Worm (Caenorhabditis elegans) whole organism, early embryonic: ENCODE data around the gene txt-5.
A peak's percentile ranks its signal among the peaks of the same experiment; 100 is the strongest.

Source experiments
- B0310.2 ChIP-seq: sonication (generic microtip); optimal IDR thresholded peaks from 2 replicates; lab custom pipeline; 2016; ENCODE audit warnings: mild to moderate bottlenecking, missing genetic modification characterization, missing compliant biosample characterization
- F13C5.2 ChIP-seq: sonication (generic microtip); optimal IDR thresholded peaks from 2 replicates; lab custom pipeline; 2017; ENCODE audit warnings: mild to moderate bottlenecking, missing genetic modification characterization, inconsistent platforms, missing compliant biosample characterization
- aly-1 ChIP-seq: sonication (generic microtip); optimal IDR thresholded peaks from 2 replicates; lab custom pipeline; 2016; ENCODE audit warnings: missing genetic modification characterization, missing compliant biosample characterization
- ama-1 ChIP-seq: fragments of 150-350 bp; optimal IDR thresholded peaks from 2 replicates; lab custom pipeline; 2014
- ceh-13 ChIP-seq: fragments of 200-800 bp; sonication (Bioruptor generic); optimal IDR thresholded peaks from 2 replicates; lab custom pipeline; 2018; ENCODE audit warnings: mild to moderate bottlenecking, missing genetic modification characterization, missing compliant biosample characterization
- ceh-36 ChIP-seq: sonication (generic microtip); optimal IDR thresholded peaks from 2 replicates; lab custom pipeline; 2016; ENCODE audit warnings: missing genetic modification characterization, inconsistent platforms, missing compliant biosample characterization
- ets-7 ChIP-seq: sonication (generic microtip); optimal IDR thresholded peaks from 2 replicates; lab custom pipeline; 2016; ENCODE audit warnings: missing genotype, missing genetic modification characterization, missing compliant biosample characterization
- flt-1 ChIP-seq: fragments of 200-800 bp; sonication (Bioruptor generic); IDR thresholded peaks from 2 replicates; pipeline ENCODE4 v1.3.6; 2022; ENCODE audit warnings: missing genetic modification characterization, missing compliant biosample characterization
- hmbx-1 ChIP-seq: sonication (generic microtip); optimal IDR thresholded peaks from 2 replicates; lab custom pipeline; 2016; ENCODE audit warnings: mild to moderate bottlenecking, missing genetic modification characterization, missing compliant biosample characterization
- hmg-4 ChIP-seq: fragments of 200-800 bp; sonication (Bioruptor generic); optimal IDR thresholded peaks from 2 replicates; lab custom pipeline; 2018; ENCODE audit warnings: mild to moderate bottlenecking, missing genetic modification characterization, missing compliant biosample characterization
- hnd-1 ChIP-seq: sonication (generic microtip); optimal IDR thresholded peaks from 2 replicates; lab custom pipeline; 2016; ENCODE audit warnings: missing genetic modification characterization, missing compliant biosample characterization
- pes-1 ChIP-seq: fragments of 200-800 bp; sonication (Bioruptor generic); IDR thresholded peaks from 2 replicates; pipeline ENCODE4 v1.3.6; 2022; ENCODE audit warnings: missing genetic modification reagents, missing genetic modification characterization, missing compliant biosample characterization
- scrt-1 ChIP-seq: fragments of 200-800 bp; sonication (Bioruptor generic); IDR thresholded peaks from 2 replicates; pipeline ENCODE4 v1.3.6; 2022; ENCODE audit warnings: missing genetic modification characterization, missing compliant biosample characterization
- sea-1 ChIP-seq: fragments of 200-800 bp; sonication (Bioruptor generic); conservative IDR thresholded peaks from 2 replicates; pipeline ENCODE4 v1.3.6; 2022; ENCODE audit warnings: missing genetic modification characterization, missing compliant biosample characterization
- tbx-11 ChIP-seq: fragments of 200-800 bp; sonication (Bioruptor generic); IDR thresholded peaks from 2 replicates; pipeline ENCODE4 v1.3.6; 2022; ENCODE audit warnings: missing genetic modification characterization, missing compliant biosample characterization
- tbx-37 ChIP-seq: fragments of 200-800 bp; sonication (Bioruptor generic); conservative IDR thresholded peaks from 2 replicates; pipeline ENCODE4 v1.3.6; 2022; ENCODE audit warnings: missing genetic modification reagents, missing genetic modification characterization, missing compliant biosample characterization
- tra-4 ChIP-seq: sonication (generic microtip); optimal IDR thresholded peaks from 2 replicates; lab custom pipeline; 2017; ENCODE audit warnings: missing genetic modification characterization, missing compliant biosample characterization

txt-5 gene

ce11 chrV:7826917-7827316 is 10.0 kb downstream of the txt-5 start, which contains the start of gene mig-6:
mig-6 (plus strand) TSS chrV:7827217.
- TF ChIP-seq ets-7 (tag; lab: Kevin White, UChicago) (no peak), ama-1 (lab: Kevin White, UChicago) (no peak), hmbx-1 (no peak), B0310.2 (tag; lab: Kevin White, UChicago) (no peak)

DNA sequence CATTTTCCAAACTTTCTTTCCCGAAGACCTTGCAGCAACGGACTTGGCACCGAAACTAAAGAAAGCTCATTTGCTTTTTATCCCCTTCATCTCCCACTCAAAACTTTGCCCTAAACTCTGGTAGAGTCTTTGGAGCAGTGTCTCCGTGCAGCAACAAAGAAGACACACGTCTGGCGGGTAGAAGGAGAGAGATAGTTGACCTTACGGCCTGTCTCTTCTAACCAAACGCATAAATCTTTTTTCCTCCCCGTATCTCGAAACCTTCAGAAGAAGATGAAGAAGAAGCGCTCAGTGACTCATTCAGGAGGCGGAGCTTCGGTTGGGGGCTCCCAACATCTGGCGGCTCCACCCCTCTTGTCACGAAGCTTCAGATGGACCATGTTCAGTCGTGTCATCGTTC is 10.6 kb downstream of the txt-5 start:
- TF ChIP-seq B0310.2 (tag; lab: Kevin White, UChicago) = no peak
- TF ChIP-seq ets-7 (tag; lab: Kevin White, UChicago) = no peak
- no peak for TF ChIP-seq F13C5.2 (tag; lab: Kevin White, UChicago)
- no peak for TF ChIP-seq aly-1
- no peak for TF ChIP-seq hmbx-1
- no peak for TF ChIP-seq ceh-36 (tag; lab: Kevin White, UChicago)
- no peak for TF ChIP-seq flt-1 (GFP tag; lab: Robert Waterston, UW)
- TF ChIP-seq hmg-4 (GFP tag; lab: Kevin White, UChicago) = no peak

- no peak for TF ChIP-seq tbx-11
- TF ChIP-seq ama-1 (lab: Kevin White, UChicago) = no peak
- no peak for TF ChIP-seq ets-7 (tag; lab: Kevin White, UChicago)
- no peak for TF ChIP-seq tra-4
- no peak for TF ChIP-seq ceh-13 (GFP tag; lab: Kevin White, UChicago)
- no peak for TF ChIP-seq B0310.2 (tag; lab: Kevin White, UChicago)
- no peak for TF ChIP-seq pes-1 (GFP tag; lab: Robert Waterston, UW)
- no peak for TF ChIP-seq hmg-4 (GFP tag; lab: Kevin White, UChicago)
- no peak for TF ChIP-seq aly-1
Observed at ce11 chrV:7825836-7826235, 11.1 kb downstream of the txt-5 start.

- TF ChIP-seq ceh-36 (tag; lab: Kevin White, UChicago) (no peak), ets-7 (tag; lab: Kevin White, UChicago) (no peak), aly-1 (no peak), scrt-1 (no peak), tbx-37 (no peak), hmbx-1 (no peak), pes-1 (GFP tag; lab: Robert Waterston, UW) (no peak), B0310.2 (tag; lab: Kevin White, UChicago) (no peak), ama-1 (lab: Kevin White, UChicago) (no peak), hmg-4 (GFP tag; lab: Kevin White, UChicago) (no peak), ceh-13 (GFP tag; lab: Kevin White, UChicago) (no peak)
Observed at ce11 chrV:7824138-7824537, 12.8 kb downstream of the txt-5 start.

DNA sequence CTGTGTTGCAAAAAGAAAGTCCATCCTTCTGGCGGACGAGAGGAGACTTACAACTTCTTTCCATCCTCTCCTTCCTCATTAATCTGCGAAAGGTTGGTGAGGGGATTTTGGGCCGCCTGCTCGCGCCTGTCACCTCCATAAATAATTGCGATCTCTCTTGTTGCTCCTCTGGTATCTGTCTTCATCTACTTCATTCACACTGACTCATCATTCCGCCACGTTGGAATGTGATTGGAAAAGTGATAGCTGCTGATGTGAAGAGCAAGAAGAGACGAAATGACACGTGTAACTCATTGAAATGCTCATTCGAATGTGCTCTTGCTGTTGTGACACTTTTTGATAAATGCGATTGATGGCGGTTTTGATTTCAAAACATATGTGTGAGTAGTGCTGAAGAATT is 14.3 kb downstream of the txt-5 start:
- TF ChIP-seq hmg-4 (GFP tag; lab: Kevin White, UChicago) = no peak
- no peak for TF ChIP-seq aly-1
- TF ChIP-seq ceh-36 (tag; lab: Kevin White, UChicago) = no peak

ce11 chrV:7820270-7820669 is 16.7 kb downstream of the txt-5 start, which contains the start of gene lbp-4:
lbp-4 (plus strand) TSS chrV:7820578.
- TF ChIP-seq ama-1 (lab: Kevin White, UChicago) = no peak
- no peak for TF ChIP-seq tbx-37
- peak; percentile 4; the same call in 1 of the 2 replicates for TF ChIP-seq flt-1 (GFP tag; lab: Robert Waterston, UW)
- TF ChIP-seq tra-4 = no peak
- no peak for TF ChIP-seq ceh-13 (GFP tag; lab: Kevin White, UChicago)
- TF ChIP-seq pes-1 (GFP tag; lab: Robert Waterston, UW) = no peak
- no peak for TF ChIP-seq hmbx-1
- TF ChIP-seq F13C5.2 (tag; lab: Kevin White, UChicago) = no peak
- no peak for TF ChIP-seq tbx-11
- TF ChIP-seq ets-7 (tag; lab: Kevin White, UChicago) = peak; percentile 3
- TF ChIP-seq B0310.2 (tag; lab: Kevin White, UChicago) = no peak
- TF ChIP-seq aly-1 = no peak
- no peak for TF ChIP-seq sea-1
- no peak for TF ChIP-seq scrt-1
- no peak for TF ChIP-seq hmg-4 (GFP tag; lab: Kevin White, UChicago)
- TF ChIP-seq hnd-1 (tag; lab: Kevin White, UChicago) = no peak

DNA sequence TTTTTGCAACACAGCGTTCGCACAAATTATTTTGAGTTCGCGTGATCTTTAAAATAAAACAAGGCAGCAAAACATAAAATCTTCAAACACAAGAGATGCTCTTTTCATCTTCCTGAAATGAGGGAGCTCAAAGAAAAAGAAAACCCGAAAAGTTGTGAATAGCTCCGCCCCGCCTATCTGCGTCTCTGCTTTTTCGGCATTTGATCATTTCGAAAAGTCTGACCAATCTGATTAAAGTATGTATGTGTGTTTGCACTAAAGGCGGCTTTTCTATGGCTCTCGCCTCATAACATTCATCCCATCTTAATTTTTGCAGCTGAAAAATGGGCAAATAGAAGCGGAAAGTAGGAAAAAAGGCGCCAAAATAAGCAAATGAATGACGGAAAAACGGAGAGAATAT is 17.3 kb downstream of the txt-5 start:
- no peak for TF ChIP-seq flt-1 (GFP tag; lab: Robert Waterston, UW)
- TF ChIP-seq sea-1 = no peak
- TF ChIP-seq ceh-36 (tag; lab: Kevin White, UChicago) = no peak
- TF ChIP-seq tbx-37 = no peak
- TF ChIP-seq ceh-13 (GFP tag; lab: Kevin White, UChicago) = no peak
- TF ChIP-seq aly-1 = no peak
- TF ChIP-seq hnd-1 (tag; lab: Kevin White, UChicago) = no peak
- no peak for TF ChIP-seq hmbx-1
- no peak for TF ChIP-seq F13C5.2 (tag; lab: Kevin White, UChicago)
- TF ChIP-seq tbx-11 = no peak
- TF ChIP-seq ama-1 (lab: Kevin White, UChicago) = no peak
- no peak for TF ChIP-seq hmg-4 (GFP tag; lab: Kevin White, UChicago)
- TF ChIP-seq ets-7 (tag; lab: Kevin White, UChicago) = no peak

DNA sequence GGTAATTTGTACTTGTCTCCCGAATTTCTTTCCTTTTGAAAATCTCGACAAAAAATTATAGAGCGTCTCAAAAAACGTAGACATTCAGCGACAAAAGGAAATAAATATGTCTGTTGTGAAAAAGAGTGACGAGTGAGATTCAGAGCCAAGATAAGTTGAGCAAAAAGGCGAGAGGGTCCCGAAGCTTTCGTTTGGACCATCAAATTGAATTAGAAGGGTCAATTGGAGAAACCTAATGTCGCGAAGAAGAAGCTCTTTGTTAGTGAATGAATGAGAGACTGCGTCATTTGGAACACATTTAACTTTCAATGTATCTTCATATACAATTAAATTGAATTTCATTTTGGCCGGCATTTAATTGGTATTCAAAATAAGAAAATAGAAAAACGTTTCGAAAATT is 20.4 kb downstream of the txt-5 start:
- TF ChIP-seq ets-7 (tag; lab: Kevin White, UChicago) (no peak), pes-1 (GFP tag; lab: Robert Waterston, UW) (no peak), tbx-11 (no peak), B0310.2 (tag; lab: Kevin White, UChicago) (no peak), ceh-13 (GFP tag; lab: Kevin White, UChicago) (no peak), aly-1 (no peak), tbx-37 (no peak), tra-4 (no peak), F13C5.2 (tag; lab: Kevin White, UChicago) (no peak), hmbx-1 (no peak), sea-1 (no peak), ceh-36 (tag; lab: Kevin White, UChicago) (no peak), hmg-4 (GFP tag; lab: Kevin White, UChicago) (no peak), hnd-1 (tag; lab: Kevin White, UChicago) (no peak), flt-1 (GFP tag; lab: Robert Waterston, UW) (no peak)
